Worm (Caenorhabditis elegans): ENCODE results near the gene Y46G5A.18.

The Y46G5A.18 gene

ce11 chrII:12769947-12770346 lies 35.1 kb downstream of the Y46G5A.18 start:
- no peak for TF ChIP-seq R02D3.7 (tag; optimal IDR thresholded peaks at IDR 0.05)
- no peak for TF ChIP-seq crh-2 (tag; optimal IDR thresholded peaks at IDR 0.05)
- no peak for TF ChIP-seq blmp-1 (tag; optimal IDR thresholded peaks at IDR 0.05; ENCODE audit: insufficient read depth)
- no peak for TF ChIP-seq ztf-11 (tag; optimal IDR thresholded peaks at IDR 0.05)
- TF ChIP-seq unc-39 (tag; optimal IDR thresholded peaks at IDR 0.05) = no peak
- TF ChIP-seq fos-1 (tag; optimal IDR thresholded peaks at IDR 0.05) = no peak
- TF ChIP-seq nhr-25 (tag; optimal IDR thresholded peaks at IDR 0.05) = no peak
- TF ChIP-seq zag-1 (tag; optimal IDR thresholded peaks at IDR 0.05) = no peak
- no peak for TF ChIP-seq nhr-237 (tag; optimal IDR thresholded peaks at IDR 0.05)

DNA sequence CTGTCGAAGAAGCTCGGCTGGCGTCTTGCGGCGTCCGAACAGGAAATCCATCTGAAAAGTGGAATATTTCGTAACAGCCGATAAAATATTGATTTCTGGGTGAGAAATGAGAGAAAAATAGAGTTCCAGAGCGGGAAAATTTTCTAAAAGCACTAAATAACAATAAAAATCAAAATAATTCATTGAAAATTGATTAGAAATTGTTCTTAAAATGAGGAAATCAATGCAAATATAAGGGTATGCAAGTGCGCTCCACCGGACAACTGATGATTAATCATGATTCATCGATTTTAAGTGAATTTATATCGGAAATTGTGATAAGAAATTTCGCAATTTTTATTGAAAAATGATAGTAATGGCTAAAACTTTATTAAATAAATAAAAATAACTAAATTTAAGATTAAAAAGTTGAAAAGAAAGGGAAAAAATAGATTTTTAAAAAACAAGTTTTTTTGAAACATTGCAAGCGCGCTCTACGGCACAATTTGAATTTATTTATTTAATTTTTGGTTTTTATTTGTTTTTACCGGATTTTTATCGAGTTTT lies 36.8 kb downstream of the Y46G5A.18 start, which contains the start of the genes vps-2 and tiar-2:
Gene vps-2 (minus strand): TSS at position 51 of the 546 bp plus-strand sequence.
Gene tiar-2 (plus strand): TSS at position 520 of the 546 bp plus-strand sequence.
- TF ChIP-seq skn-1 (tag; optimal IDR thresholded peaks at IDR 0.05) = peak; percentile 70
- TF ChIP-seq unc-39 (tag; optimal IDR thresholded peaks at IDR 0.05) = no peak
- peak; percentile 94 for TF ChIP-seq C34F6.9 (tag; optimal IDR thresholded peaks at IDR 0.05)
- TF ChIP-seq mab-5 (tag; optimal IDR thresholded peaks at IDR 0.05) = peak; percentile 36
- no peak for TF ChIP-seq ZK546.5 (tag; optimal IDR thresholded peaks at IDR 0.05)
- TF ChIP-seq nhr-10 (tag; optimal IDR thresholded peaks at IDR 0.05) = no peak
- no peak for TF ChIP-seq unc-62 (GFP tag; optimal IDR thresholded peaks at IDR 0.05)
- TF ChIP-seq nhr-6 (tag; optimal IDR thresholded peaks at IDR 0.05) = peak; percentile 2
- no peak for TF ChIP-seq alr-1 (tag; optimal IDR thresholded peaks at IDR 0.05)
- TF ChIP-seq ama-1 (optimal IDR thresholded peaks at IDR 0.05) = no peak
- TF ChIP-seq nhr-129 (tag; optimal IDR thresholded peaks at IDR 0.05) = peak; percentile 20
- TF ChIP-seq nhr-11 (tag; optimal IDR thresholded peaks at IDR 0.05) = no peak
- TF ChIP-seq gmeb-1 (tag; optimal IDR thresholded peaks at IDR 0.05) = peak; percentile 74
- TF ChIP-seq egl-27 (tag; optimal IDR thresholded peaks at IDR 0.05) = no peak
- no peak for TF ChIP-seq ceh-16 (tag; optimal IDR thresholded peaks at IDR 0.05)
- no peak for TF ChIP-seq ztf-1 (GFP tag; conservative IDR thresholded peaks at IDR 0.05)
- peak; percentile 69 for TF ChIP-seq lin-13 (GFP tag; optimal IDR thresholded peaks at IDR 0.05)
- TF ChIP-seq blmp-1 (tag; optimal IDR thresholded peaks at IDR 0.05; ENCODE audit: insufficient read depth) = no peak
- TF ChIP-seq lin-11 (tag; optimal IDR thresholded peaks at IDR 0.05) = no peak
- TF ChIP-seq ztf-11 (tag; optimal IDR thresholded peaks at IDR 0.05) = no peak
- no peak for TF ChIP-seq elt-1 (tag; optimal IDR thresholded peaks at IDR 0.05)
- peak; percentile 34 for TF ChIP-seq nhr-21 (tag; optimal IDR thresholded peaks at IDR 0.05)
- no peak for TF ChIP-seq zag-1 (tag; optimal IDR thresholded peaks at IDR 0.05)
- TF ChIP-seq nhr-25 (tag; optimal IDR thresholded peaks at IDR 0.05) = peak; percentile 55
- TF ChIP-seq aly-2 (tag; optimal IDR thresholded peaks at IDR 0.05) = no peak
- TF ChIP-seq Y55F3AM.14 (GFP tag; optimal IDR thresholded peaks at IDR 0.05) = no peak
- no peak for TF ChIP-seq peb-1 (tag; optimal IDR thresholded peaks at IDR 0.05)
- peak in 1 of 2 experiments; percentile 87 for TF ChIP-seq lsy-2 (tag; optimal IDR thresholded peaks at IDR 0.05)
- no peak for TF ChIP-seq nhr-237 (tag; optimal IDR thresholded peaks at IDR 0.05)
- peak; percentile 18 for TF ChIP-seq F13H6.1 (tag; optimal IDR thresholded peaks at IDR 0.05)
- TF ChIP-seq crh-2 (tag; optimal IDR thresholded peaks at IDR 0.05) = peak; percentile 63
- peak; percentile 79 for TF ChIP-seq unc-55 (GFP tag; optimal IDR thresholded peaks at IDR 0.05)
- peak; percentile 22 for TF ChIP-seq snpc-4 (tag; optimal IDR thresholded peaks at IDR 0.05)
- no peak for TF ChIP-seq mdl-1 (tag; optimal IDR thresholded peaks at IDR 0.05)
- TF ChIP-seq dmd-4 (tag; optimal IDR thresholded peaks at IDR 0.05) = no peak
- TF ChIP-seq ceh-82 (tag; optimal IDR thresholded peaks at IDR 0.05) = no peak
- no peak for TF ChIP-seq ztf-4 (tag; optimal IDR thresholded peaks at IDR 0.05)
- TF ChIP-seq R02D3.7 (tag; optimal IDR thresholded peaks at IDR 0.05) = no peak
- peak; percentile 53 for TF ChIP-seq sma-3 (GFP tag; optimal IDR thresholded peaks at IDR 0.05)
- no peak for TF ChIP-seq mbf-1 (tag; optimal IDR thresholded peaks at IDR 0.05)
- no peak for TF ChIP-seq nhr-12 (tag; optimal IDR thresholded peaks at IDR 0.05)
- TF ChIP-seq nhr-77 (tag; optimal IDR thresholded peaks at IDR 0.05) = no peak
- no peak for TF ChIP-seq elt-3 (tag; optimal IDR thresholded peaks at IDR 0.05)
- TF ChIP-seq fos-1 (tag; optimal IDR thresholded peaks at IDR 0.05) = peak; percentile 100
- TF ChIP-seq sem-4 (tag; optimal IDR thresholded peaks at IDR 0.05) = peak; percentile 20

Data from whole organism, L2 larva.